Worm (Caenorhabditis elegans) whole organism, midembryonic: ENCODE measurements around the gene T21H3.1.

Source experiments
- T22C8.4 ChIP-seq: fragments of 200-800 bp; sonication (Bioruptor generic); IDR thresholded peaks from 2 replicates; pipeline ENCODE4 v1.3.6; 2022; ENCODE audit warnings: missing genetic modification characterization, missing compliant biosample characterization
- cog-1 ChIP-seq: sonication (generic microtip); optimal IDR thresholded peaks from 2 replicates; lab custom pipeline; 2016; ENCODE audit warnings: missing genetic modification characterization, missing compliant biosample characterization
- flt-1 ChIP-seq: fragments of 200-800 bp; sonication (Bioruptor generic); IDR thresholded peaks from 2 replicates; pipeline ENCODE4 v1.3.6; 2022; ENCODE audit warnings: missing genetic modification characterization, missing compliant biosample characterization
- klf-2 ChIP-seq: fragments of 200-800 bp; sonication (Bioruptor generic); conservative IDR thresholded peaks from 2 replicates; pipeline ENCODE4 v1.3.6; 2022; ENCODE audit warnings: missing genetic modification reagents, missing genetic modification characterization, missing compliant biosample characterization
- med-1 ChIP-seq: sonication (generic microtip); optimal IDR thresholded peaks from 2 replicates; lab custom pipeline; 2017; ENCODE audit warnings: missing genetic modification characterization, mild to moderate bottlenecking, missing compliant biosample characterization, antibody characterized with exemption, missing genetic modification reagents; ENCODE audit not compliant: insufficient read depth
- ref-1 ChIP-seq: fragments of 200-800 bp; sonication (Bioruptor generic); conservative IDR thresholded peaks from 2 replicates; pipeline ENCODE4 v1.3.6; 2022; ENCODE audit warnings: missing genetic modification reagents, missing genetic modification characterization, missing compliant biosample characterization
- tab-1 ChIP-seq: fragments of 200-800 bp; sonication (Bioruptor generic); IDR thresholded peaks from 2 replicates; pipeline ENCODE4 v1.3.6; 2022; ENCODE audit warnings: missing genetic modification characterization, missing compliant biosample characterization
- ztf-23 ChIP-seq: fragments of 200-800 bp; sonication (Bioruptor generic); IDR thresholded peaks from 2 replicates; pipeline ENCODE4 v1.3.6; 2022; ENCODE audit warnings: missing genetic modification reagents, missing genetic modification characterization, missing compliant biosample characterization
- ztf-29 ChIP-seq: fragments of 200-800 bp; sonication (Bioruptor generic); IDR thresholded peaks from 2 replicates; pipeline ENCODE4 v1.3.6; 2022; ENCODE audit warnings: missing genetic modification reagents, missing genetic modification characterization, missing compliant biosample characterization

The T21H3.1 gene

DNA sequence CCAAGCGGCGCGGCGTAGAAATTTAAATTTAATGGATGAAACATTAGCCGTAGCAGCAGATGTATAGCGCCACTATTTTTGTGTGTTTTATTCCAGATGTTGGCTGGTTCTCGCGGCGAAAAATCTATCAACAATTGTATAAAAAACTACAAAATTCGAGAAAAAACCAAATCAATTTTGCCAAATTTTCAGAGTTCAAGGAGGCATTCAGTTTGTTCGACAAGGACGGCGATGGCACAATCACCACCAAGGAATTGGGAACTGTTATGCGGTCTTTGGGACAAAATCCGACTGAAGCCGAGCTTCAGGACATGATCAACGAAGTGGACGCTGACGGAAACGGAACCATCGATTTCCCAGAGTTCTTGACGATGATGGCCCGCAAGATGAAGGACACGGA, 20.1 kb upstream of the T21H3.1 start:
- TF ChIP-seq ref-1 (GFP tag; lab: Robert Waterston, UW) (no peak), ztf-23 (GFP tag; lab: Robert Waterston, UW) (no peak)

DNA sequence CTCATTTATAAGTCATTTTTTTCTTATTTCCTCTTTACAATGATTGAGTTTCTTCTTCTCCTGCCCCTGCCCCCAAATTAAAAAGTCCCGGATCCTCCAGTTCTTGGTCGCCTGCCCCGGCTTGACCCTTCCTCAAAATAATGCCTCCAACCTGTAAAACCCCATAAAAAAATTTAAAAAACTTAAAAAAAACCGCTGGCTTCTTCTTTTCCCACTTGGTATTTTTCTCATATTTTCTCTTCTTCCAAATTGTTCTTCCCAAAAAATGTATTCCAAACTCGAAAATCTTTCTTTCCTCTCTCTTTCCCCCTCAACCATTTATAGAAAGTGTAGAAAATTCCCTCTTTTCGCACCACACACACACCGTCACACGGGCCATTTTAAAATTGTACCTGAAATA, 19.1 kb upstream of the T21H3.1 start:
- TF ChIP-seq ztf-23 (GFP tag; lab: Robert Waterston, UW): no peak
- no peak for TF ChIP-seq ref-1 (GFP tag; lab: Robert Waterston, UW)
- TF ChIP-seq T22C8.4 (GFP tag; lab: Robert Waterston, UW): no peak
- TF ChIP-seq med-1: no peak
- no peak for TF ChIP-seq cog-1
- TF ChIP-seq klf-2: no peak
- TF ChIP-seq ztf-29: no peak
- TF ChIP-seq flt-1 (GFP tag; lab: Robert Waterston, UW): no peak

DNA sequence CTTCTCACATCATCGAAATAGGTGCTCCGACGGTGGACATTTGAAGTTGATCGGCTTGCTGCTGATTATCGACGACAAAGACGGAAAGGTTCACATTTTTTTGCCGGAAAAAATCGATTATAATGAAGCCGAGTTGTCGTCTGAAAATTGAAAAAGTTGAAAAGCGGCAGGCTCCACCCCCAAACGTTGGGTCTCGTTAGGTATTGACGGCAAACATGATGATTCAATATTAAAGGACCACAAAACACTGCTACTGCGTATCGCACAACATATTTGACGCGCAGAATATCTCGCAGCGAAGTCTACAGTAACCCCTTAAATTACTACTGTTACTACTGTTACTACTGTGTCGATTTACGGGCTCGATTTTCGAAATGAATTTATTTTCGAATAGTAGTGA, 18.3 kb upstream of the T21H3.1 start:
- no peak for TF ChIP-seq cog-1
- TF ChIP-seq flt-1 (GFP tag; lab: Robert Waterston, UW): no peak
- TF ChIP-seq ztf-23 (GFP tag; lab: Robert Waterston, UW): 0 out of 2 replicates have a peak, but pooled peaks have one; percentile 52
- no peak for TF ChIP-seq tab-1
- no peak for TF ChIP-seq ref-1 (GFP tag; lab: Robert Waterston, UW)

DNA sequence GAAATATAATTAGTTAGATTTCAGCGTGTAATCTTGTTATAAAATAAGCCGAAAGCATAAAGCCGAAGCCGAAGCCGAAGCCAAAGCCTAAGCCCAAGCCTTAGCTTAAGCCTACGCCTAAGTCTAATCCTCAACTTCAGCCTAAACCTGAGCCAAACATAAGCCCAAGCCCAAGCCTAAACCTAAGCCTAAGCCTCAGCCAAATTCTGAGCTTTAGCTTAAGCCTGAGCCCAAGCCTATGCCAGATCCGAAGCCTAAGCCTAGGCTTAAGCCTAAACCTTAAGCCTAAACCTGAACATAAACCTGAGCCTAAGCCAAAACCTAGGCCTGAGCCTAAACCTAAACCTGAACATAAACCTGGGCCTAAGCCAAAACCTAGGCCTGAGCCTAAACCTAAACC, 15.8 kb upstream of the T21H3.1 start:
- TF ChIP-seq cog-1 (no peak), flt-1 (GFP tag; lab: Robert Waterston, UW) (no peak), ztf-23 (GFP tag; lab: Robert Waterston, UW) (no peak), ref-1 (GFP tag; lab: Robert Waterston, UW) (no peak), ztf-29 (no peak), klf-2 (no peak), tab-1 (no peak), med-1 (no peak), T22C8.4 (GFP tag; lab: Robert Waterston, UW) (no peak)

DNA sequence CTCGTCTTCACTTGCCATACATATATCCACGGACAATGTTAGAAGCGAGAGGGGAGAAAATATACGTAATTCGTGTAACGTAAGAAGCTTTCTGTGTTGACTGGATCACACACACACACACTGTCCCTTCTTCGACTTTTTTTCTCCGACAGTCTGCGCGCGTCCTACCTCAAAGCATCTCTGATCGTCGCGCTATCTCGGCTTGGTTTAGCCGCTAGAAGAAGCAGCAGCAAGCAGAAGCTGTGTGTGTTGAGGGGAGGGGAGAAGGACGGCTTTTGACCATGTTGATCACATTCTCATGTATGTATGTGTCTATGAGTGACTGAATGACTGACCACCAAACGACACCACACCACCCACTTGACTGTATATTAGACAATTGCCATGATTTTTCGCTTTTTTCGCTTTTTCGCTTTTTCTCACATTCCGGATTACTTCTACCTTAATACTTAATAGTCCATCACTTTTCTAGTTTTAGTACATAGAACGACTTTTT, 12.3 kb upstream of the T21H3.1 start, which contains the start of gene T21H3.5:
Gene T21H3.5 (minus strand): TSS at position 98 of the 496 bp plus-strand sequence.
- TF ChIP-seq ztf-29 (no peak), ref-1 (GFP tag; lab: Robert Waterston, UW) (no peak), cog-1 (no peak), med-1 (no peak), tab-1 (no peak), ztf-23 (GFP tag; lab: Robert Waterston, UW) (no peak), flt-1 (GFP tag; lab: Robert Waterston, UW) (no peak), klf-2 (no peak), T22C8.4 (GFP tag; lab: Robert Waterston, UW) (no peak)

DNA sequence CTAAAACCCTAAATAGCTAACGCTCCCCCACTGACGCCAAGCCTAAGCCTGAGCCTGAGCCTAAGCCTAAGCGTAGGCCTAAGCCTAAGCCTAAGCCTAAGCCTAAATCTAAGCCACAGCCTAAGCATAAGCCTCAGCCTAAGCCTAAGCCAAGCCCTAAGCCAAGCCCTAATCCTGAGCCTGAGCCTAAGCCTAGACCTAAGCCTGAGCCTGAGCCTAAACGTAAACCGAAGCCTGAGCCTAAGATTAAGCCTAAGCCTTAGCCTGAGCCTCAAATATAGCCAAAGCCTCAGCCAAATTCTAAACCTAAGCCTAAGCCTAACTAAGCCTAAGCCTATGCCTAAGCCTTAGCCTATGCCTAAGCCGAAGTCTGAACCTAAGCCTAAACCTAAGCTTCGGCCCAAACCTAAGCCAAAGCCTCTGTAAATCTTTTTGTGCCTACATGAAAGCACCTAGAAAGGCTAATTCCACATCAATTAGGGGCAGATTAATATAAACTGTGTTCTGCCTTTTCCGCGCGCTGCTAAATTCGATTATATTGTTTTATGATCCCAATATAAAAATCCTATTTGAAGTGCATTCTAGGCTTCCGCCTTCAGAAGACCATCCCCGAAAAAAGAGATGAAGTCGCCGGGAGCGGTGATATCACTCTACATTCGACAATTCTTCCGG, 11.3 kb upstream of the T21H3.1 start, which contains the start of gene ptr-16:
Gene ptr-16 (plus strand): TSS at position 622 of the 672 bp plus-strand sequence.
- TF ChIP-seq cog-1 (no peak), tab-1 (0 out of 2 replicates have a peak, but pooled peaks have one; percentile 23)

DNA sequence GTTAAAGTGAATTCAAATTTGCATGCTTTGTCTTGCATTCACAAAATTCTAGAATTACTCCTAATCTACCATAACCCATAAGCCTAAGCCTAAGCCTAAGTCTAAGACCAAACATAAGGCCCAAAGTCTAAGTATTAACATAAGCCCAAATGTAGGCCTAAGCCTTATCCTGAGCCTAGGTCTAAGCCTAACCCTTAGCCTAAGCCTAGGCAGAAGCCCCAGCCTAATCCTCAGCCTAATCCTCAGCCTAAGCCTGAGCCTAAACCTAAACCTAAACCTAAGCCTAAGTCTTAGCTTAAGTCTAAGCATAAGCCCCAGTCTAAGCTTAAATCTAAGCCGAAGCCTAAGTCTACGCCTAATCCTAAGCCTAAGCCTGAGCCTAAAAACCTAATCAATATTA, 5.9 kb upstream of the T21H3.1 start:
- TF ChIP-seq ref-1 (GFP tag; lab: Robert Waterston, UW) (no peak), T22C8.4 (GFP tag; lab: Robert Waterston, UW) (no peak), tab-1 (no peak), ztf-29 (no peak), flt-1 (GFP tag; lab: Robert Waterston, UW) (no peak)

DNA sequence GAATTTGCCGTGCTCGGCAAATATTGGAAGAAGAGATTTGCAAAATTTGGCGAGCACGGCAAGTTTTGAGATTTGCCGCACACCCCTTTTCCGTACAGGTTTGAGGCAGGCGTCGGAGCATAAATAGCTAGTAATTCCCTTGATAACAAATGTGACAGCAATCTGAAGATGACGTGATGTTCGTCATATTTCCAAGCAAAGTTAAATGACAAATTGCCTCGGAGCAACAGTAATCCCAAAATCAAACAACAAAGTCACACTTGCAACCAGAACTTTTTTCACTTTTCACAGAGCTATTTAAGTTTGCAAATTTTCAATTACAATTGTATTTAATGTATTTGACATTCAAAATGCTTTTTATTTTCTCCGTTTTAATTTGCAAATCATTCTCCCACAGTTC, 2.8 kb downstream of the T21H3.1 start, which contains the start of gene F25A2.1:
Gene F25A2.1 (plus strand): TSS at position 301 of the 400 bp plus-strand sequence.
- no peak for TF ChIP-seq med-1
- TF ChIP-seq ztf-23 (GFP tag; lab: Robert Waterston, UW): no peak
- TF ChIP-seq klf-2: no peak
- TF ChIP-seq T22C8.4 (GFP tag; lab: Robert Waterston, UW): no peak
- no peak for TF ChIP-seq ref-1 (GFP tag; lab: Robert Waterston, UW)
- TF ChIP-seq cog-1: no peak
- no peak for TF ChIP-seq tab-1
- TF ChIP-seq flt-1 (GFP tag; lab: Robert Waterston, UW): no peak
- no peak for TF ChIP-seq ztf-29

DNA sequence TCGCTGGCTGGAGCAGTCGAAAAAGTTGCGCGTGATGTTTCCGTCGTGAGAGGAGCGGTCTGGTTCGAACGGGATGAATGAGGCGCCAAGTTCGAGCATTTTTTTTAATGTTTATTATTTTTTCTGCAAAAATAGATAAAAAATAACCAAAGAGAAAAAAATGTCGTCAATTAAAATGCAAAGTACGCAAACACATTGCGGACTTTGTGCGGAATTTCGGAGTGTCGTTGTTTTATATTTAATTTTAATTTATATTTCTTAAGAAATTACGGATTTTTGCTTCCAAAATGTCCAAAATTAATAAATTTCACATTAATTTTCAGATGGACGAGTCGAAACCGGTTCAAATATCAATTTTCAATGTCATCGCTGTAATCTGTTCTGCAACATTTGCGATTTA, 19.5 kb downstream of the T21H3.1 start, which contains the start of the genes wrb-1 and Y50D4A.4:
Gene wrb-1 (plus strand): TSS at position 78 of the 400 bp plus-strand sequence.
Gene Y50D4A.4 (minus strand): TSS at position 133 of the 400 bp plus-strand sequence.
- TF ChIP-seq tab-1 (no peak), flt-1 (GFP tag; lab: Robert Waterston, UW) (no peak), med-1 (no peak), ztf-23 (GFP tag; lab: Robert Waterston, UW) (no peak), ref-1 (GFP tag; lab: Robert Waterston, UW) (no peak), T22C8.4 (GFP tag; lab: Robert Waterston, UW) (no peak), cog-1 (no peak), klf-2 (no peak), ztf-29 (no peak)

DNA sequence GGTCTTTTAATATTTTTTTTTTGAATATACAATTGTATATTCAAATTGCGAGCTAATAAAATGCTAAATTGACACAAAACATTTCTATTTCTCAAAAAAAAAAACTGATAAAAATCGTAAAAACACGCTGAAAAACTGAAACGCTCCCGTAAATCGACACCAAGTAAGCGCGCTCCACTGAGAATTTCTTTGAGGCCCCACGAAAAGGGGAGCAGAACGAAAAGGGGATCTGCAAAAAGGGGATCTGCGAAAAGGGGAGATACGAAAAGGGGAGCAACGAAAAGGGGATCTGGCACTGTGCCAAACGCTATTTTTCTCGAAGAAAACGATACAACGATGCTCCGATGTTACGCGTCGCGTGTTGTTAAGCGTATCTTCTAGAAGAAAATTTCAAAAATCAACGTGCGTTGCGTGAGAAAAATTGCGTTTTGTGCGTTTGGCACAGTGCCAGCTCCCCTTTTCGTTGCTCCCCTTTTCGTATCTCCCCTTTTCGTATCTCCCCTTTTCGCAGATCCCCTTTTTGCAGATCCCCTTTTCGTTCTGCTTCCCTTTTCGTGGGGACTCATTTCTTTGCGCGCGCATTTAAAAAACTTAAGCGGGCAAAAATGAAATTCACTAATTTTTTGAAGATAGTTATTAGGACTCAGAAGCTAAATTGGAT, 20.7 kb downstream of the T21H3.1 start:
- TF ChIP-seq ref-1 (GFP tag; lab: Robert Waterston, UW): peak; percentile 53; the same call in 1 of the 2 replicates
- peak; percentile 74 for TF ChIP-seq klf-2
- peak; percentile 79 for TF ChIP-seq flt-1 (GFP tag; lab: Robert Waterston, UW)
